Worm (Caenorhabditis elegans): ENCODE measurements around the gene C17F4.11.

C17F4.11 gene

ce11 chrII:3203415-3203814 is 33.9 kb upstream of the C17F4.11 start, which contains the start of gene sri-50:
sri-50 (plus strand) TSS chrII:3203715.
- TF ChIP-seq eor-1 (tag; optimal IDR thresholded peaks at IDR 0.05) (no peak), elt-3 (tag; optimal IDR thresholded peaks at IDR 0.05) (no peak), fkh-2 (tag; optimal IDR thresholded peaks at IDR 0.05) (no peak), ZK546.5 (tag; optimal IDR thresholded peaks at IDR 0.05) (no peak), ztf-4 (tag; optimal IDR thresholded peaks at IDR 0.05) (no peak), mdl-1 (tag; optimal IDR thresholded peaks at IDR 0.05) (no peak), daf-12 (tag; optimal IDR thresholded peaks at IDR 0.05) (no peak)

DNA sequence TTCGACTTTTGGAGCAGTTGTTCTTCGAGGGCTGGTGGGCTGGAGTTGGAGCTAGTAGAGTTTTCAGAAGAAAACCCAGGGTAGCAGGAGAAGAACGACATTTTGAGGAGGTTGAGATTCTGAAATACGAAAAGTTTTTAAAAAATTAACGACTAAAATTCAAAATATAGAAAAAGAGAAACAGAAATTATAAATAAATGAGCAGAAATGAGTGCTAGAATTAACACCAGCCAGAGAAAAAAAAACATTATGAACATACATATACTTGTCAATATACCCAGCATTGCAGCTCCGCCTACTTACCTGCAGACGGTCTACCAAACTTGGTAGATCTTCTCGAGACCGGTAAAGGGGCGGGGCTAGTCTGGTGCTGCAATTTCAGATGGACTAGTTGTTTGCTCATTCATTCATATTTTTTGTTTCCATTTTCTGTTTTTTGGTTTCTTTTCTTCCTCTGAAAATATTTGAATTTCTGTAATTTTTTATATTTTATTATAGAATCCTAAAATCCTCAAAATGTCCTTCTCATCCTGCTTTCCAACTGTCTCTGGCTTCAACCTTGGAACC is 30.8 kb upstream of the C17F4.11 start, which contains the start of the genes ZC239.20 and ZC239.21:
Gene ZC239.20 (minus strand): TSS at position 101 of the 567 bp plus-strand sequence.
Gene ZC239.21 (plus strand): TSS at position 517 of the 567 bp plus-strand sequence.
- TF ChIP-seq ceh-82 (tag; optimal IDR thresholded peaks at IDR 0.05) = no peak
- TF ChIP-seq sea-2 (GFP tag; optimal IDR thresholded peaks at IDR 0.05) = no peak
- TF ChIP-seq nhr-43 (tag; optimal IDR thresholded peaks at IDR 0.05; ENCODE audit: poor library complexity, severe bottlenecking) = no peak
- no peak for TF ChIP-seq tbx-2 (tag; optimal IDR thresholded peaks at IDR 0.05)
- TF ChIP-seq unc-39 (tag; optimal IDR thresholded peaks at IDR 0.05) = no peak
- TF ChIP-seq lin-15B (tag; optimal IDR thresholded peaks at IDR 0.05) = no peak
- TF ChIP-seq skn-1 (tag; optimal IDR thresholded peaks at IDR 0.05) = no peak
- TF ChIP-seq egl-5 (tag; optimal IDR thresholded peaks at IDR 0.05) = no peak
- TF ChIP-seq elt-2 (tag; optimal IDR thresholded peaks at IDR 0.05) = no peak
- TF ChIP-seq ztf-11 (tag; optimal IDR thresholded peaks at IDR 0.05) = no peak
- TF ChIP-seq nhr-12 (tag; optimal IDR thresholded peaks at IDR 0.05) = no peak
- no peak for TF ChIP-seq fos-1 (tag; optimal IDR thresholded peaks at IDR 0.05)

DNA sequence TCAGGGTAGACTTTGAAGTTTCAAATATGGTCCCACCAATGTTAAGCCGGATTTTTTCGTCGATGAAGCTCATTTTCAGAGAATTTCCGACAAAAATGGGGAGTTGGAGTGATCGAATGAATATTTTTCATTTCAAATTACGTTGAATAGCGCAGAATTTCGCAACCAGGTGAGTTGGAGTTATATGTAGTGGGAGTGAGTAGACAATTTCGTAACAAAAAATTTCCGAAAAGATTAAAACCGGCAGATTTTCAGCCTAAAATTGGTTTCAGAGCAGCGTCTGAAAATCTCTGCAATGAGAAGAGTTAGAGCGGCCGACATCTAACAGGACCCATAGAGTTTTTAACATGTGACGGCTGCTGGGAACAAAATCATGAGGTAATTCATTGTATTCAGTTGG is 28.6 kb upstream of the C17F4.11 start, which contains the start of gene sdz-35:
Gene sdz-35 (minus strand): TSS at position 101 of the 400 bp plus-strand sequence.
- no peak for TF ChIP-seq elt-1 (tag; optimal IDR thresholded peaks at IDR 0.05)
- no peak for TF ChIP-seq elt-3 (tag; optimal IDR thresholded peaks at IDR 0.05)
- no peak for TF ChIP-seq lin-39 (tag; optimal IDR thresholded peaks at IDR 0.05)
- no peak for TF ChIP-seq nhr-25 (tag; optimal IDR thresholded peaks at IDR 0.05)
- no peak for TF ChIP-seq nhr-12 (tag; optimal IDR thresholded peaks at IDR 0.05)
- no peak for TF ChIP-seq fkh-10 (GFP tag; optimal IDR thresholded peaks at IDR 0.05)
- no peak for TF ChIP-seq ZK546.5 (tag; optimal IDR thresholded peaks at IDR 0.05)
- TF ChIP-seq nhr-11 (tag; optimal IDR thresholded peaks at IDR 0.05) = no peak

DNA sequence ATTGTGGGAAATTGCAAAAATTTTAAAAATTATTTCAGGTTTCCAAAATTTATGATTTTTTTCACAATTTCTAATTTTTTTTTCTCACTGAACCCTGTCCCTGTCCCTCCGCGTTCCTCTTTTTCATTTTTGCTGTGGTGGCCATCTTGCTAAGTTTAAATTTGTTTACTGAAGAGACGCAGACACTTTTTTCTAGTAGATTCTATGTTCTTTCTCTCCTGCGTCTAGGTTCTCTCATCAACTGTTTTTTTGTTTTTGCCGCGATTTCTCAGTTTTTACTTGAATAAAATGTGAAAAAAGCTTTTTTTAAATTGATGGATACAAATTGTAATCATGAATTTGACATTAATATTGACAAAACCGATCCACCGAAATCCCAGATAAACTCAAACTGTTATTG is 28.0 kb upstream of the C17F4.11 start, which contains the start of gene ZC239.6:
Gene ZC239.6 (plus strand): TSS at position 381 of the 400 bp plus-strand sequence.
- TF ChIP-seq pha-4 (tag; optimal IDR thresholded peaks at IDR 0.05) (peak; percentile 66), egl-27 (tag; optimal IDR thresholded peaks at IDR 0.05) (no peak), nhr-23 (tag; optimal IDR thresholded peaks at IDR 0.05) (peak; percentile 3), snpc-4 (tag; optimal IDR thresholded peaks at IDR 0.05) (peak; percentile 33), hmg-11 (tag; optimal IDR thresholded peaks at IDR 0.05) (peak; percentile 30), nhr-12 (tag; optimal IDR thresholded peaks at IDR 0.05) (no peak), ceh-28 (tag; optimal IDR thresholded peaks at IDR 0.05) (no peak), nfya-1 (tag; optimal IDR thresholded peaks at IDR 0.05; ENCODE audit: insufficient read depth) (peak; percentile 55)

DNA sequence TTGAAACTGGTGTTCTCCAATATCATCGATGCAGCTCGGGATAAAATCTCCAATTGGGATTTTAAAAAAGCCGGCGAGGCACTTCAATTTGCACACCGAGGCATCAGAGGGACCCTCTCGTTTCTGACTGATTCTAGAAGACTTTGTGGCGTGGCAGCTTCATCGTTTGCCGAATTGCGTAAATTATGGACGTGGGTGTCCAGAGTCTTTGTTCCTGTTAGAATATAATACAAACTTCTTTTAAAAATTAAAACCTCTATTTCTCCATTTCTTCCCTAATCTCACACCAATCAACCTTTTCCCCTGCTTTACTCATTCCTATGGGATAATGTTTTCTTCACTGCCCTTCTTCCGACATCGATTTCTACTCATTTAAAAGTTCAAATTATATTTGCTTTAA is 26.9 kb upstream of the C17F4.11 start, which contains the start of gene ZC239.5:
Gene ZC239.5 (plus strand): TSS at position 301 of the 400 bp plus-strand sequence.
- TF ChIP-seq hmg-11 (tag; optimal IDR thresholded peaks at IDR 0.05) (no peak), eor-1 (tag; optimal IDR thresholded peaks at IDR 0.05) (no peak), ceh-28 (tag; optimal IDR thresholded peaks at IDR 0.05) (no peak), lin-39 (tag; optimal IDR thresholded peaks at IDR 0.05) (no peak), elt-3 (tag; optimal IDR thresholded peaks at IDR 0.05) (no peak), sea-2 (GFP tag; optimal IDR thresholded peaks at IDR 0.05) (no peak), tbx-2 (tag; optimal IDR thresholded peaks at IDR 0.05) (no peak), nhr-76 (tag; optimal IDR thresholded peaks at IDR 0.05) (no peak), mdl-1 (tag; optimal IDR thresholded peaks at IDR 0.05) (no peak), lsy-12 (tag; optimal IDR thresholded peaks at IDR 0.05) (no peak), ama-1 (optimal IDR thresholded peaks at IDR 0.05) (no peak), pqm-1 (tag; optimal IDR thresholded peaks at IDR 0.05) (no peak), elt-2 (tag; optimal IDR thresholded peaks at IDR 0.05) (no peak)
